Worm (Caenorhabditis elegans) whole organism, mixed stage, embryonic: Measurements from ENCODE around the gene Y55F3AM.9.
A peak's percentile ranks its signal among the peaks of the same experiment; 100 is the strongest.

Experiments
- bed-3 ChIP-seq: fragments of 200-800 bp; sonication (Bioruptor generic); optimal IDR thresholded peaks from 3 replicates; lab custom pipeline; 2018; ENCODE audit warnings: mild to moderate bottlenecking, missing genetic modification characterization, moderate library complexity, missing compliant biosample characterization
- ceh-39 ChIP-seq: fragments of 150-350 bp; optimal IDR thresholded peaks from 2 replicates; lab custom pipeline; 2014; ENCODE audit warnings: missing biosample characterization, missing genetic modification characterization
- ceh-43 ChIP-seq: fragments of 200-800 bp; sonication (Bioruptor generic); optimal IDR thresholded peaks from 2 replicates; lab custom pipeline; 2018; ENCODE audit warnings: mild to moderate bottlenecking, missing genetic modification characterization, moderate library complexity, missing compliant biosample characterization
- ceh-83 ChIP-seq: fragments of 200-800 bp; sonication (Bioruptor generic); optimal IDR thresholded peaks from 2 replicates; lab custom pipeline; 2018; ENCODE audit warnings: mild to moderate bottlenecking, missing genetic modification characterization, missing compliant biosample characterization
- ces-1 ChIP-seq: fragments of 150-350 bp; optimal IDR thresholded peaks from 2 replicates; lab custom pipeline; 2014; ENCODE audit warnings: missing biosample characterization, missing genetic modification reagents, missing genetic modification characterization
- cnd-1 ChIP-seq: fragments of 200-800 bp; sonication (Bioruptor generic); optimal IDR thresholded peaks from 2 replicates; lab custom pipeline; 2018; ENCODE audit warnings: mild to moderate bottlenecking, missing genetic modification characterization, missing compliant biosample characterization
- elt-3 ChIP-seq: fragments of 150-350 bp; optimal IDR thresholded peaks from 2 replicates; lab custom pipeline; 2014; ENCODE audit warnings: missing biosample characterization, missing genetic modification characterization
- flh-1 ChIP-seq: fragments of 200-800 bp; sonication (Bioruptor generic); optimal IDR thresholded peaks from 2 replicates; lab custom pipeline; 2018; ENCODE audit warnings: mild to moderate bottlenecking, missing genetic modification characterization, moderate library complexity, missing compliant biosample characterization
- ham-2 ChIP-seq: fragments of 200-800 bp; sonication (Bioruptor generic); optimal IDR thresholded peaks from 2 replicates; lab custom pipeline; 2018; ENCODE audit warnings: mild to moderate bottlenecking, missing genetic modification characterization, missing compliant biosample characterization
- hlh-1 ChIP-seq: fragments of 150-350 bp; optimal IDR thresholded peaks from 2 replicates; lab custom pipeline; 2014; ENCODE audit warnings: missing biosample characterization, missing genetic modification reagents, missing genetic modification characterization
- lin-13 ChIP-seq: fragments of 150-350 bp; optimal IDR thresholded peaks from 2 replicates; lab custom pipeline; 2014; ENCODE audit warnings: missing biosample characterization, missing genetic modification characterization
- lin-32 ChIP-seq: fragments of 200-800 bp; sonication (Bioruptor generic); optimal IDR thresholded peaks from 2 replicates; lab custom pipeline; 2018; ENCODE audit warnings: mild to moderate bottlenecking, missing genetic modification characterization, missing compliant biosample characterization
- lsy-2 ChIP-seq: fragments of 150-350 bp; optimal IDR thresholded peaks from 2 replicates; lab custom pipeline; 2014; ENCODE audit warnings: missing biosample characterization, missing genetic modification characterization
- mab-5 ChIP-seq: fragments of 150-350 bp; optimal IDR thresholded peaks from 2 replicates; lab custom pipeline; 2014; ENCODE audit warnings: missing biosample characterization, missing genetic modification characterization
- mep-1 ChIP-seq: fragments of 150-350 bp; optimal IDR thresholded peaks from 2 replicates; lab custom pipeline; 2017; ENCODE audit warnings: missing biosample characterization, missing genetic modification reagents, missing genetic modification characterization, inconsistent platforms
- mls-2 ChIP-seq: sonication (generic microtip); optimal IDR thresholded peaks from 2 replicates; lab custom pipeline; 2016; ENCODE audit warnings: mild to moderate bottlenecking, missing genetic modification characterization, moderate library complexity, missing compliant biosample characterization
- nhr-12 ChIP-seq: fragments of 150-350 bp; optimal IDR thresholded peaks from 2 replicates; lab custom pipeline; 2014; ENCODE audit warnings: missing biosample characterization, missing genetic modification characterization
- nhr-237 ChIP-seq: fragments of 150-350 bp; optimal IDR thresholded peaks from 2 replicates; lab custom pipeline; 2014; ENCODE audit warnings: missing biosample characterization, missing genetic modification characterization
- nhr-28 ChIP-seq: fragments of 150-350 bp; optimal IDR thresholded peaks from 2 replicates; lab custom pipeline; 2014; ENCODE audit warnings: missing biosample characterization, missing genetic modification characterization
- nhr-76 ChIP-seq: sonication (generic microtip); optimal IDR thresholded peaks from 2 replicates; lab custom pipeline; 2017; ENCODE audit warnings: missing biosample characterization, missing genetic modification characterization
- pha-4 ChIP-seq: fragments of 150-350 bp; optimal IDR thresholded peaks from 2 replicates; lab custom pipeline; 2018; ENCODE audit warnings: missing biosample characterization, missing genetic modification reagents, missing genetic modification characterization
- sem-2 ChIP-seq: fragments of 200-800 bp; sonication (Bioruptor generic); optimal IDR thresholded peaks from 2 replicates; lab custom pipeline; 2018; ENCODE audit warnings: mild to moderate bottlenecking, missing genetic modification characterization, missing compliant biosample characterization
- sptf-1 ChIP-seq: sonication (generic microtip); optimal IDR thresholded peaks from 2 replicates; lab custom pipeline; 2017; ENCODE audit warnings: mild to moderate bottlenecking, missing genetic modification characterization, moderate library complexity, missing compliant biosample characterization
- tbx-8 ChIP-seq: fragments of 200-800 bp; sonication (Bioruptor generic); optimal IDR thresholded peaks from 2 replicates; lab custom pipeline; 2018; ENCODE audit warnings: mild to moderate bottlenecking, missing genetic modification characterization, moderate library complexity, missing compliant biosample characterization
- unc-120 ChIP-seq: sonication (generic microtip); optimal IDR thresholded peaks from 2 replicates; lab custom pipeline; 2017; ENCODE audit warnings: missing genetic modification characterization, missing compliant biosample characterization; ENCODE audit not compliant: poor library complexity, severe bottlenecking
- unc-39 ChIP-seq: fragments of 150-350 bp; optimal IDR thresholded peaks from 2 replicates; lab custom pipeline; 2014; ENCODE audit warnings: missing biosample characterization, missing genetic modification characterization
- zip-8 ChIP-seq: fragments of 150-350 bp; optimal IDR thresholded peaks from 2 replicates; lab custom pipeline; 2014; ENCODE audit warnings: missing biosample characterization, missing genetic modification characterization
- ztf-11 ChIP-seq: fragments of 150-350 bp; optimal IDR thresholded peaks from 2 replicates; lab custom pipeline; 2014; ENCODE audit warnings: missing biosample characterization, missing genetic modification characterization

Gene Y55F3AM.9

ce11 chrIV:1009546-1009945 lies at the start of gene Y55F3AM.9:
Gene Y55F3AM.9 (minus strand): TSS chrIV:1009734.
- TF ChIP-seq lsy-2 (tag; lab: Kevin White, UChicago) (peak; percentile 19), ceh-83 (GFP tag; lab: Kevin White, UChicago) (no peak), ztf-11 (tag; lab: Kevin White, UChicago) (peak; percentile 11), sptf-1 (tag; lab: Kevin White, UChicago) (peak; percentile 30), lin-13 (tag; lab: Kevin White, UChicago) (peak; percentile 46), mep-1 (tag; lab: Kevin White, UChicago) (peak; percentile 4), ces-1 (GFP tag; lab: Kevin White, UChicago) (peak; percentile 33), tbx-8 (GFP tag; lab: Kevin White, UChicago) (no peak), bed-3 (GFP tag; lab: Kevin White, UChicago) (no peak)

DNA sequence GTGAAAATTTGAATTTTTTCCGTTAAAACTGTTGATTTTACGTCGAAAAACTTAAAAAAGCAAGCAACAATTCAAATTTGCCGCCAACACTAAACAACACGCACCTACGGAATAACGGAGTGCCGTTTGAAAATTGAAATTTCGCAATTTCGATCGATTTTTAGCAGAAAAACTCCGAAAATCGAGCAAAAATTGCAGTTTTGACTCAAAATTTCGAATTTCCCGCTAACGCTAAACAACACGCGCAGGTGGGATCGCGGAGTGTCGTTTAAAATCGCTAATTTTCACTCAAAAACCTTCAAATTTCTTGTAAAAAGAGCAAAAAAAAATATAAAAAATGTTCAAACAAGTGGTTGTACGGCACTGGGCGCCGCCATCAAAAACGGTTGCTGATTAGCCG lies 49.0 kb upstream of the Y55F3AM.9 start:
- TF ChIP-seq tbx-8 (GFP tag; lab: Kevin White, UChicago) (no peak), sem-2 (GFP tag; lab: Kevin White, UChicago) (no peak), unc-120 (tag; lab: Kevin White, UChicago) (no peak), flh-1 (GFP tag; lab: Kevin White, UChicago) (no peak), hlh-1 (tag; lab: Kevin White, UChicago) (no peak), cnd-1 (no peak), zip-8 (tag; lab: Kevin White, UChicago) (no peak), ces-1 (GFP tag; lab: Kevin White, UChicago) (no peak), lsy-2 (tag; lab: Kevin White, UChicago) (no peak), sptf-1 (tag; lab: Kevin White, UChicago) (no peak), nhr-12 (tag; lab: Kevin White, UChicago) (no peak), mep-1 (tag; lab: Kevin White, UChicago) (no peak), nhr-237 (tag; lab: Kevin White, UChicago) (no peak), elt-3 (tag; lab: Kevin White, UChicago) (no peak), nhr-28 (no peak), ceh-39 (tag; lab: Kevin White, UChicago) (no peak)
- TF ChIP-seq, all 35 proteins: peak for 0

DNA sequence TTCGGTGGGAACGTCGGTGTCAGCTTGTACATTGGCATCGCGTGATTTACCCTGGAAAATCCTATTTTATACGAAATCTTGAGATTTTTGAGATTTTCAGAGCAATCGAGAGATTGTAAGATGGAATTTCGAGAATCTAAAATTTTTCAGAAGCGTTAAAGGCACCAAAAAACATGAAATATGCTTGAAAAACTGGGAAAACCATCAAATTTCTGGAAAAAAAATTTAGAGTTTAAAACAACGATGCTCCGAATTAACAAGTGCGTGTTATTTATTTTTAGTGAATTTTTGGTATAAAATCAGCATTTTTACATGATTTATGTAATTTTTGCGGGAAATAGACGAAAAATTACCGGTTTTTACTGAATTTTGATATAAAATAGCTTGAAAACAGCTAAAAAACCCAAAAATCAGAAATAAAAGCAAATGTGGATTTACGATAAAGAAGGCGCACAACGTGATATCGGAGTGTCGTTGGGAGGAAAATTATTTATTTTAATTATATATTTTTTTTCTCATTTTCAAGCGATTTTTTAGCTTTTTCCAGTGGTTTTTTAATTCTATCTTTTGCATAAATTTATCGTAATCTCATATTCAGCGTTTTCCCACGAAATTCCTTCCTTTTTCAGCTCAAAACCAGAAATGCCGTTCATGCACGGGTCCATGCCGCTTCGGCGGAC lies 46.9 kb upstream of the Y55F3AM.9 start, which contains the start of the genes Y55F3AM.13 and mrps-25:
TSS of gene Y55F3AM.13 (minus strand) at position 51 of the 680 bp plus-strand sequence.
TSS of gene mrps-25 (plus strand) at position 630 of the 680 bp plus-strand sequence.
- TF ChIP-seq ces-1 (GFP tag; lab: Kevin White, UChicago) (peak; percentile 73), nhr-237 (tag; lab: Kevin White, UChicago) (peak; percentile 28), ham-2 (GFP tag; lab: Kevin White, UChicago) (no peak), lsy-2 (tag; lab: Kevin White, UChicago) (peak; percentile 8)

DNA sequence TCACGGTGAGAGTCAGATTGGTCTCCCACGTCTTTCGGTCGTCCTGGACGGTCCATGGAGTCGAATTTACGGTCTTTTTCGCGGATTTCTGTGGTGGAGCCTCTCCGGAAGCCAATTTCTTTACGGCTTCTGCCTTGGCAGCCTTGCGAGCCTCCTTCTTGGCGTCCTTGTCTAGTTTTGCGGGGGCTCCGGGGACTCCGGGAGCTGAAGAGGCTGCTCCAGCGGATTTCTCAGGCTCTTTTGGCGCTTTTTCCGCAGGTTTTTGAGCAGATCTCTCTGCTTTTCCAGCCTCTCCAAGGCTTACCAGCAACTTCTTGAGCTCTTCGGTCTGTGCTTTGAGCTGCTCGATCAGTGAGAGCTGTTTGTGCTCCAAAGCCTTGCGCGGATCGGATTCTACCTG lies 46.2 kb upstream of the Y55F3AM.9 start:
- TF ChIP-seq hlh-1 (tag; lab: Kevin White, UChicago) (no peak), unc-39 (tag; lab: Kevin White, UChicago) (no peak), sem-2 (GFP tag; lab: Kevin White, UChicago) (no peak), flh-1 (GFP tag; lab: Kevin White, UChicago) (no peak), sptf-1 (tag; lab: Kevin White, UChicago) (no peak), cnd-1 (no peak)

ce11 chrIV:1054736-1055135 lies 45.2 kb upstream of the Y55F3AM.9 start, which contains the start of gene dcap-1:
Gene dcap-1 (minus strand): TSS chrIV:1054794.
- TF ChIP-seq pha-4 (tag; lab: Kevin White, UChicago) (no peak), ces-1 (GFP tag; lab: Kevin White, UChicago) (peak; percentile 42)

DNA sequence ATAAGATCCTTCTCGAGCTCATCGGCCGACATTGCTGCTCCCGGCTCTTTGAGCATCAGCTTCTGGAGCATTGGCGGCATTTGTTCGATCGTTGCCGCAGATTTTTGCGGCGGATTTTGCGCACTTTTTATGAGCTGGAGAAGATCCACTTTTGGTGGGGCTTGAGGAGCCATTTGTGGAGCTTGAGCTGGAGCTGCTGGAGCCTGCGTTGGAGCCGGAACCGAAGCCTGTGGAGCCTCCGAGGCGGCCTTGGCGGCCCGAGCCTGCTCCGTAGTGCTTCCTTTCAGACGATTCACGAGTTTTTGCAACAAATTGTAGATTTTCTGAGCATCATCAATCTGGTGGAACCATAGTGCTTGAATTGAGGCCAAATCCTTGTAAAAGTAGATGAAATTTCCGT lies 44.5 kb upstream of the Y55F3AM.9 start:
- TF ChIP-seq sem-2 (GFP tag; lab: Kevin White, UChicago) (no peak), flh-1 (GFP tag; lab: Kevin White, UChicago) (no peak), nhr-12 (tag; lab: Kevin White, UChicago) (no peak), ceh-43 (GFP tag; lab: Kevin White, UChicago) (no peak), mab-5 (tag; lab: Kevin White, UChicago) (no peak), ces-1 (GFP tag; lab: Kevin White, UChicago) (no peak), lin-32 (no peak), cnd-1 (no peak), unc-120 (tag; lab: Kevin White, UChicago) (no peak), bed-3 (GFP tag; lab: Kevin White, UChicago) (no peak), pha-4 (tag; lab: Kevin White, UChicago) (no peak), ham-2 (GFP tag; lab: Kevin White, UChicago) (no peak), hlh-1 (tag; lab: Kevin White, UChicago) (no peak), lsy-2 (tag; lab: Kevin White, UChicago) (no peak), nhr-76 (tag; lab: Kevin White, UChicago) (no peak), tbx-8 (GFP tag; lab: Kevin White, UChicago) (no peak), nhr-237 (tag; lab: Kevin White, UChicago) (no peak), mls-2 (tag; lab: Kevin White, UChicago) (no peak)
